Fruit fly (Drosophila melanogaster) whole organism, wandering third instar larva: ENCODE results near the gene witty.

ENCODE experiments used
- Abd-B ChIP-seq: fragments of >200 bp; optimal IDR thresholded peaks from 2 replicates; lab custom pipeline; 2017; ENCODE audit warnings: missing biosample characterization, missing genetic modification characterization
- CG9705 ChIP-seq: fragments of 200-800 bp; sonication (Bioruptor generic); optimal IDR thresholded peaks from 2 replicates; lab custom pipeline; 2018; ENCODE audit warnings: missing biosample characterization, mild to moderate bottlenecking, missing genetic modification characterization
- CrebA ChIP-seq: fragments of 200-800 bp; sonication (Bioruptor generic); optimal IDR thresholded peaks from 2 replicates; lab custom pipeline; 2016; ENCODE audit warnings: missing biosample characterization, mild to moderate bottlenecking, missing genetic modification characterization, borderline replicate concordance
- Dfd ChIP-seq: fragments of >200 bp; optimal IDR thresholded peaks from 2 replicates; lab custom pipeline; 2017; ENCODE audit warnings: missing biosample characterization, missing genetic modification characterization
- Dif ChIP-seq: fragments of 200-275, 200-300 bp; sonication (Bioruptor generic); optimal IDR thresholded peaks from 2 replicates; lab custom pipeline; 2018; ENCODE audit warnings: missing biosample characterization, missing genetic modification characterization; ENCODE audit not compliant: partially characterized antibody
- GATAd ChIP-seq: sonication (Bioruptor generic); optimal IDR thresholded peaks from 2 replicates; lab custom pipeline; 2016; ENCODE audit warnings: missing biosample characterization, missing genetic modification characterization
- HLH106 ChIP-seq: fragments of 200-800 bp; optimal IDR thresholded peaks from 3 replicates; lab custom pipeline; 2019; ENCODE audit warnings: missing biosample characterization, mild to moderate bottlenecking, missing genetic modification characterization, moderate library complexity
- Hnf4 ChIP-seq: fragments of 200-800 bp; sonication (Bioruptor generic); optimal IDR thresholded peaks from 2 replicates; lab custom pipeline; 2016; ENCODE audit warnings: missing biosample characterization, mild to moderate bottlenecking, missing genetic modification characterization
- Hr83 ChIP-seq: fragments of 200-300 bp; sonication (Bioruptor generic); optimal IDR thresholded peaks from 2 replicates; lab custom pipeline; 2016; ENCODE audit warnings: missing biosample characterization, mild to moderate bottlenecking, missing genetic modification characterization, moderate library complexity; ENCODE audit not compliant: poor library complexity, severe bottlenecking
- Jra ChIP-seq: sonication (Bioruptor generic); optimal IDR thresholded peaks from 2 replicates; lab custom pipeline; 2016; ENCODE audit warnings: missing biosample characterization, missing genetic modification characterization
- Mio ChIP-seq: sonication (Bioruptor generic); optimal IDR thresholded peaks from 2 replicates; lab custom pipeline; 2016; ENCODE audit warnings: missing biosample characterization, missing genetic modification characterization
- Myc ChIP-seq: fragments of >200 bp; optimal IDR thresholded peaks from 2 replicates; lab custom pipeline; 2017
- N ChIP-seq: fragments of >200 bp; optimal IDR thresholded peaks from 2 replicates; lab custom pipeline; 2018; ENCODE audit warnings: missing biosample characterization, missing external identifiers, missing genetic modification characterization
- OdsH ChIP-seq: fragments of 200-800 bp; sonication (Bioruptor generic); optimal IDR thresholded peaks from 2 replicates; lab custom pipeline; 2016; ENCODE audit warnings: missing biosample characterization, mild to moderate bottlenecking, missing genetic modification characterization
- Sp1 ChIP-seq: fragments of 200-800 bp; sonication (Bioruptor generic); optimal IDR thresholded peaks from 3 replicates; lab custom pipeline; 2019; ENCODE audit warnings: missing biosample characterization, mild to moderate bottlenecking, missing genetic modification characterization, moderate library complexity
- Vsx2 ChIP-seq: fragments of 200-300, 225-300 bp; sonication (Bioruptor generic); optimal IDR thresholded peaks from 2 replicates; lab custom pipeline; 2018; ENCODE audit warnings: missing biosample characterization, missing genetic modification characterization; ENCODE audit not compliant: partially characterized antibody
- brk ChIP-seq: fragments of 200-800 bp; sonication (Bioruptor generic); optimal IDR thresholded peaks from 2 replicates; lab custom pipeline; 2016; ENCODE audit warnings: missing biosample characterization, mild to moderate bottlenecking, missing genetic modification characterization
- dmrt93B ChIP-seq: fragments of 200-800 bp; sonication (Bioruptor generic); optimal IDR thresholded peaks from 2 replicates; lab custom pipeline; 2018; ENCODE audit warnings: missing biosample characterization, mild to moderate bottlenecking, missing genetic modification characterization
- dsf ChIP-seq: sonication (Bioruptor generic); optimal IDR thresholded peaks from 2 replicates; lab custom pipeline; 2016; ENCODE audit warnings: missing biosample characterization, missing genetic modification characterization, borderline replicate concordance
- ey ChIP-seq: fragments of 200-800 bp; sonication (Bioruptor generic); optimal IDR thresholded peaks from 2 replicates; lab custom pipeline; 2016; ENCODE audit warnings: missing biosample characterization, missing genetic modification characterization
- foxo ChIP-seq, 2 experiments: fragments of 200-800 bp; sonication (Bioruptor generic); optimal IDR thresholded peaks; 2 replicates in 1 of 2; 3 replicates in 1 of 2; lab custom pipeline; 2016 to 2017; ENCODE audit warnings: missing biosample characterization in 2 of 2, missing genetic modification characterization in 2 of 2
- fru ChIP-seq: fragments of 200-800 bp; sonication (Bioruptor generic); optimal IDR thresholded peaks from 3 replicates; lab custom pipeline; 2016; ENCODE audit warnings: missing biosample characterization, mild to moderate bottlenecking, missing genetic modification characterization
- h ChIP-seq: fragments of 200-800 bp; sonication (Bioruptor generic); optimal IDR thresholded peaks from 3 replicates; lab custom pipeline; 2016; ENCODE audit warnings: missing biosample characterization, mild to moderate bottlenecking, missing genetic modification characterization
- jim ChIP-seq: fragments of 175-275, 200-325 bp; sonication (Bioruptor generic); optimal IDR thresholded peaks from 2 replicates; lab custom pipeline; 2016; ENCODE audit warnings: missing biosample characterization, mild to moderate bottlenecking, missing genetic modification characterization
- lola ChIP-seq: fragments of >200 bp; optimal IDR thresholded peaks from 2 replicates; lab custom pipeline; 2017; ENCODE audit warnings: missing biosample characterization, missing genetic modification characterization
- rgr ChIP-seq: fragments of 200-800 bp; sonication (Bioruptor generic); optimal IDR thresholded peaks from 3 replicates; lab custom pipeline; 2016; ENCODE audit warnings: missing biosample characterization, mild to moderate bottlenecking, missing genetic modification characterization
- tai ChIP-seq: sonication (Bioruptor generic); optimal IDR thresholded peaks from 2 replicates; lab custom pipeline; 2016; ENCODE audit warnings: missing biosample characterization, missing genetic modification characterization
- usp ChIP-seq: fragments of >200 bp; optimal IDR thresholded peaks from 2 replicates; lab custom pipeline; 2017; ENCODE audit warnings: missing biosample characterization, missing genetic modification characterization
- woc ChIP-seq: sonication (Bioruptor generic); optimal IDR thresholded peaks from 2 replicates; lab custom pipeline; 2016; ENCODE audit warnings: missing biosample characterization, mild to moderate bottlenecking, missing genetic modification characterization

The witty gene

dm6 chr2L:8327783-8328327 lies 10.2 kb upstream of the witty start:
- TF ChIP-seq N (GFP tag; lab: Kevin White, UChicago) (no peak), brk (GFP tag; lab: Kevin White, UChicago) (no peak), HLH106 (tag; lab: Kevin White, UChicago) (no peak), ey (GFP tag; lab: Kevin White, UChicago) (no peak), h (no peak), GATAd (GFP tag; lab: Kevin White, UChicago) (no peak), Sp1 (GFP tag; lab: Kevin White, UChicago) (no peak), Vsx2 (GFP tag; lab: Kevin White, UChicago) (no peak), OdsH (GFP tag; lab: Kevin White, UChicago) (no peak), jim (no peak), Hr83 (GFP tag; lab: Kevin White, UChicago) (no peak), CrebA (GFP tag; lab: Kevin White, UChicago) (no peak), Abd-B (GFP tag; lab: Kevin White, UChicago) (no peak), Jra (no peak)
- TF ChIP-seq, all 38 proteins: peak for 0

- TF ChIP-seq Abd-B (GFP tag; lab: Kevin White, UChicago) (no peak), Myc (lab: Kevin White, UChicago) (no peak), tai (GFP tag; lab: Kevin White, UChicago) (no peak), Dfd (GFP tag; lab: Kevin White, UChicago) (no peak), lola (GFP tag; lab: Kevin White, UChicago) (no peak), HLH106 (tag; lab: Kevin White, UChicago) (no peak), jim (no peak), Jra (no peak)
These were observed 9.5 kb upstream of the witty start for dm6 chr2L:8328526-8329097.

- TF ChIP-seq foxo (GFP tag; optimal IDR thresholded peaks at IDR 0.05; lab: Kevin White, UChicago) (no peak), Sp1 (GFP tag; lab: Kevin White, UChicago) (no peak), usp (GFP tag; lab: Kevin White, UChicago) (no peak), OdsH (GFP tag; lab: Kevin White, UChicago) (no peak), tai (GFP tag; lab: Kevin White, UChicago) (no peak), fru (no peak), brk (GFP tag; lab: Kevin White, UChicago) (no peak), jim (no peak), rgr (GFP tag; lab: Kevin White, UChicago) (no peak), CG9705 (GFP tag; lab: Kevin White, UChicago) (no peak), dsf (GFP tag; lab: Kevin White, UChicago) (no peak), h (no peak), Mio (GFP tag; lab: Kevin White, UChicago) (no peak), Hnf4 (no peak), GATAd (GFP tag; lab: Kevin White, UChicago) (no peak), woc (GFP tag; lab: Kevin White, UChicago) (no peak)
- TF ChIP-seq, all 38 proteins: peak for 0
These were observed 4.9 kb upstream of the witty start for dm6 chr2L:8333185-8333584.

- TF ChIP-seq Dfd (GFP tag; lab: Kevin White, UChicago) (peak; percentile 97), dmrt93B (GFP tag; lab: Kevin White, UChicago) (no peak)
These were observed 4.5 kb upstream of the witty start for dm6 chr2L:8333624-8334023.

dm6 chr2L:8334705-8335104 lies 3.4 kb upstream of the witty start:
- TF ChIP-seq Hr83 (GFP tag; lab: Kevin White, UChicago) (no peak), Dif (peak; percentile 76), Myc (lab: Kevin White, UChicago) (peak; percentile 2), foxo (GFP tag; optimal IDR thresholded peaks at IDR 0.05; lab: Kevin White, UChicago) (no peak), dmrt93B (GFP tag; lab: Kevin White, UChicago) (no peak), h (no peak), Sp1 (GFP tag; lab: Kevin White, UChicago) (no peak), fru (no peak)
